Fruit fly (Drosophila melanogaster): ENCODE measurements around the gene Nelf-A.

Nelf-A gene

dm6 chr3R:21204500-21205167 lies 18.9 kb upstream of the Nelf-A start (continued):
- TF ChIP-seq CG14050 (GFP tag; IDR thresholded peaks at IDR 0.05) (peak; percentile 55; the same call in 2 of the 3 replicates), CG2199 (GFP tag; IDR thresholded peaks at IDR 0.05) (peak; percentile 21; the same call in 1 of the 3 replicates), Dip2 (GFP tag; IDR thresholded peaks at IDR 0.05) (no peak), tgo (GFP tag; IDR thresholded peaks at IDR 0.05) (peak; percentile 77), sr (GFP tag; IDR thresholded peaks at IDR 0.05) (peak; percentile 33; the same call in 2 of the 3 replicates), CG10321 (GFP tag; IDR thresholded peaks at IDR 0.05) (no peak), sug (tag; optimal IDR thresholded peaks at IDR 0.05) (peak; percentile 56), CG3995 (GFP tag; optimal IDR thresholded peaks at IDR 0.05) (peak; percentile 18), Gsc (GFP tag; IDR thresholded peaks at IDR 0.05) (0 out of 2 replicates have a peak, but pooled peaks have one; percentile 35), CG1603 (tag; optimal IDR thresholded peaks at IDR 0.05) (peak; percentile 95), CG34376 (GFP tag; optimal IDR thresholded peaks at IDR 0.05) (no peak), Nf-YA (GFP tag; IDR thresholded peaks at IDR 0.05) (peak; percentile 70; the same call in 1 of the 2 replicates), Xbp1 (GFP tag; optimal IDR thresholded peaks at IDR 0.05) (peak; percentile 86), Neu2 (GFP tag; optimal IDR thresholded peaks at IDR 0.05; ENCODE audit: borderline replicate concordance) (no peak), CG6254 (GFP tag; optimal IDR thresholded peaks at IDR 0.05) (peak; percentile 74), CG17186 (GFP tag; optimal IDR thresholded peaks at IDR 0.05) (peak; percentile 86), CG6765 (GFP tag; optimal IDR thresholded peaks at IDR 0.05) (no peak), luna (GFP tag; optimal IDR thresholded peaks at IDR 0.05) (peak; percentile 35), br (optimal IDR thresholded peaks at IDR 0.05) (no peak), CG17359 (tag; optimal IDR thresholded peaks at IDR 0.05) (peak; percentile 90), Hand (GFP tag; optimal IDR thresholded peaks at IDR 0.05) (peak; percentile 45), CG30403 (GFP tag; optimal IDR thresholded peaks at IDR 0.05) (peak; percentile 90), CG10431 (GFP tag; optimal IDR thresholded peaks at IDR 0.05) (peak; percentile 65), Atf6 (GFP tag; IDR thresholded peaks at IDR 0.05) (peak; percentile 51; the same call in 1 of the 2 replicates), CG6791 (GFP tag; IDR thresholded peaks at IDR 0.05; ENCODE audit: partially characterized antibody) (no peak), salm (tag; optimal IDR thresholded peaks at IDR 0.05) (peak; percentile 84), CG2712 (tag; optimal IDR thresholded peaks at IDR 0.05) (peak; percentile 91), CG10979 (tag; optimal IDR thresholded peaks at IDR 0.05) (peak; percentile 93), chif (GFP tag; optimal IDR thresholded peaks at IDR 0.05) (peak; percentile 79 to 89), Trl (optimal IDR thresholded peaks at IDR 0.05) (peak; percentile 81 to 92), Trl (GFP tag; optimal IDR thresholded peaks at IDR 0.05) (peak; percentile 35), Med (GFP tag) (peak; percentile 93), Jarid2 (GFP tag; optimal IDR thresholded peaks at IDR 0.05) (peak; percentile 65), CG10565 (GFP tag; optimal IDR thresholded peaks at IDR 0.05) (peak; percentile 66), CG17612 (GFP tag; IDR thresholded peaks at IDR 0.05) (0 out of 2 replicates have a peak, but pooled peaks have one; percentile 31), crc (GFP tag; optimal IDR thresholded peaks at IDR 0.05) (peak; percentile 76), Meics (GFP tag; optimal IDR thresholded peaks at IDR 0.05) (peak; percentile 71), CG2129 (GFP tag; IDR thresholded peaks at IDR 0.05; ENCODE audit: partially characterized antibody) (no peak), CG1602 (GFP tag; optimal IDR thresholded peaks at IDR 0.05) (peak; percentile 82), CG15514 (GFP tag; optimal IDR thresholded peaks at IDR 0.05) (peak; percentile 66), CG7963 (GFP tag; IDR thresholded peaks at IDR 0.05; ENCODE audit: partially characterized antibody) (no peak), grn (GFP tag; optimal IDR thresholded peaks at IDR 0.05) (no peak), ATbp (GFP tag; optimal IDR thresholded peaks at IDR 0.05) (peak; percentile 92), Fer2 (tag; optimal IDR thresholded peaks at IDR 0.05) (peak; percentile 12), CG31365 (tag; optimal IDR thresholded peaks at IDR 0.05) (peak; percentile 72), CG12104 (GFP tag; optimal IDR thresholded peaks at IDR 0.05) (peak; percentile 81), NK7.1 (GFP tag; optimal IDR thresholded peaks at IDR 0.05) (peak; percentile 63), CG32532 (GFP tag; IDR thresholded peaks at IDR 0.05) (no peak; the same call in 1 of the 2 replicates), gro (GFP tag; optimal IDR thresholded peaks at IDR 0.05) (no peak), CG13624 (GFP tag; optimal IDR thresholded peaks at IDR 0.05) (peak; percentile 72)
